Worm (Caenorhabditis elegans) whole organism, L4 larva: ENCODE results near the gene C17B7.15.
A peak's percentile ranks its signal among the peaks of the same experiment; 100 is the strongest.

Experiments used
- D1046.2 ChIP-seq: fragments of 200-800 bp; sonication (Bioruptor generic); IDR thresholded peaks from 2 replicates; pipeline ENCODE4 v1.3.6; 2022; ENCODE audit warnings: missing genetic modification characterization, missing compliant biosample characterization
- F44E2.7 ChIP-seq: fragments of 200-800 bp; sonication (Bioruptor generic); IDR thresholded peaks from 2 replicates; pipeline ENCODE4 v2.1.2; 2022; ENCODE audit warnings: missing genetic modification characterization, missing compliant biosample characterization
- F49E8.2 ChIP-seq: sonication (generic microtip); optimal IDR thresholded peaks from 2 replicates; lab custom pipeline; 2016; ENCODE audit warnings: missing compliant biosample characterization, mild to moderate bottlenecking, missing genetic modification characterization, borderline replicate concordance
- R02D3.7 ChIP-seq: fragments of 150-350 bp; sonication (generic microtip); optimal IDR thresholded peaks from 3 replicates; lab custom pipeline; 2014; ENCODE audit warnings: missing biosample characterization, missing genetic modification characterization
- Y105C5A.15 ChIP-seq: fragments of 200-800 bp; sonication (Bioruptor generic); IDR thresholded peaks from 2 replicates; pipeline ENCODE4 v1.3.6; 2022; ENCODE audit warnings: missing genetic modification characterization, missing compliant biosample characterization
- Y5F2A.4 ChIP-seq: fragments of 200-800 bp; sonication (Bioruptor generic); optimal IDR thresholded peaks from 2 replicates; lab custom pipeline; 2018; ENCODE audit warnings: mild to moderate bottlenecking, missing genetic modification characterization, missing compliant biosample characterization
- Y75B8A.6 ChIP-seq: fragments of 200-800 bp; sonication (Bioruptor generic); IDR thresholded peaks from 2 replicates; pipeline ENCODE4 v1.3.6; 2022; ENCODE audit warnings: missing genetic modification reagents, missing genetic modification characterization, missing compliant biosample characterization
- attf-4 ChIP-seq: sonication (generic microtip); optimal IDR thresholded peaks from 3 replicates; lab custom pipeline; 2017; ENCODE audit warnings: missing biosample characterization, missing genetic modification characterization
- ceh-82 ChIP-seq: sonication (generic microtip); optimal IDR thresholded peaks from 2 replicates; lab custom pipeline; 2017; ENCODE audit warnings: missing biosample characterization, missing genetic modification characterization
- ces-1 ChIP-seq: fragments of 150-350 bp; sonication (generic microtip); optimal IDR thresholded peaks from 4 replicates; lab custom pipeline; 2014; ENCODE audit warnings: missing biosample characterization, missing genetic modification reagents, missing genetic modification characterization
- daf-19 ChIP-seq: fragments of 200-800 bp; sonication (Bioruptor generic); conservative IDR thresholded peaks from 2 replicates; pipeline ENCODE4 v1.3.6; 2022; ENCODE audit warnings: missing genetic modification characterization, missing compliant biosample characterization
- dmd-6 ChIP-seq: fragments of 200-800 bp; sonication (Bioruptor generic); IDR thresholded peaks from 2 replicates; pipeline ENCODE4 v1.3.6; 2022; ENCODE audit warnings: missing genetic modification reagents, missing genetic modification characterization, missing compliant biosample characterization
- dmd-8 ChIP-seq: fragments of 200-800 bp; sonication (Bioruptor generic); IDR thresholded peaks from 2 replicates; pipeline ENCODE4 v1.3.6; 2022; ENCODE audit warnings: missing genetic modification characterization, missing compliant biosample characterization
- egl-27 ChIP-seq: sonication (generic microtip); optimal IDR thresholded peaks from 3 replicates; lab custom pipeline; 2017; ENCODE audit warnings: missing biosample characterization, missing genetic modification reagents, missing genetic modification characterization
- egl-43 ChIP-seq: fragments of 200-800 bp; sonication (Bioruptor generic); IDR thresholded peaks from 2 replicates; pipeline ENCODE4 v1.3.6; 2022; ENCODE audit warnings: missing genetic modification reagents, missing genetic modification characterization, missing compliant biosample characterization
- hlh-11 ChIP-seq: fragments of 200-800 bp; sonication (Bioruptor generic); optimal IDR thresholded peaks from 2 replicates; lab custom pipeline; 2018; ENCODE audit warnings: mild to moderate bottlenecking, missing genetic modification characterization, missing compliant biosample characterization
- hlh-30 ChIP-seq: sonication (generic microtip); optimal IDR thresholded peaks from 2 replicates; lab custom pipeline; 2017; ENCODE audit warnings: antibody characterized with exemption, mild to moderate bottlenecking, missing genetic modification characterization, missing compliant biosample characterization; ENCODE audit not compliant: insufficient read depth
- lin-15B ChIP-seq: fragments of 150-350 bp; sonication (generic microtip); optimal IDR thresholded peaks from 3 replicates; lab custom pipeline; 2014; ENCODE audit warnings: missing biosample characterization, missing genetic modification characterization
- lin-29 ChIP-seq: fragments of 200-800 bp; sonication (Bioruptor generic); IDR thresholded peaks from 2 replicates; pipeline ENCODE4 v1.3.6; 2022; ENCODE audit warnings: missing genetic modification reagents, missing genetic modification characterization, missing compliant biosample characterization
- lin-38 ChIP-seq: fragments of 200-800 bp; sonication (Bioruptor generic); IDR thresholded peaks from 2 replicates; pipeline ENCODE4 v1.3.6; 2022; ENCODE audit warnings: missing genetic modification reagents, missing genetic modification characterization, missing compliant biosample characterization
- lin-39 ChIP-seq: fragments of 150-350 bp; optimal IDR thresholded peaks from 2 replicates; lab custom pipeline; 2014; ENCODE audit warnings: missing biosample characterization, missing genetic modification reagents, missing genetic modification characterization
- lir-3 ChIP-seq: sonication (generic microtip); optimal IDR thresholded peaks from 2 replicates; lab custom pipeline; 2016; ENCODE audit warnings: mild to moderate bottlenecking, missing genetic modification characterization, missing compliant biosample characterization
- lsy-2 ChIP-seq, 2 experiments: fragments of 150-350 bp in 1 of 2; sonication (generic microtip) in 1 of 2; optimal IDR thresholded peaks; 2 replicates each; lab custom pipeline; 2014 to 2017; ENCODE audit warnings: missing biosample characterization in 2 of 2, missing genetic modification characterization in 2 of 2
- madf-9 ChIP-seq: fragments of 200-800 bp; sonication (Bioruptor generic); conservative IDR thresholded peaks from 2 replicates; pipeline ENCODE4 v1.3.6; 2022; ENCODE audit warnings: missing genetic modification reagents, missing genetic modification characterization, missing compliant biosample characterization
- mes-2 ChIP-seq: sonication (generic microtip); optimal IDR thresholded peaks from 2 replicates; lab custom pipeline; 2016; ENCODE audit warnings: missing genotype, mild to moderate bottlenecking, missing genetic modification characterization, missing compliant biosample characterization; ENCODE audit not compliant: poor library complexity, severe bottlenecking
- mxl-3 ChIP-seq: fragments of 200-800 bp; sonication (Bioruptor generic); optimal IDR thresholded peaks from 2 replicates; lab custom pipeline; 2018; ENCODE audit warnings: mild to moderate bottlenecking, missing genetic modification characterization, missing compliant biosample characterization
- nhr-102 ChIP-seq: sonication (generic microtip); optimal IDR thresholded peaks from 2 replicates; lab custom pipeline; 2016; ENCODE audit warnings: mild to moderate bottlenecking, missing genetic modification characterization, moderate library complexity, missing compliant biosample characterization
- nhr-237 ChIP-seq: sonication (generic microtip); optimal IDR thresholded peaks from 2 replicates; lab custom pipeline; 2017; ENCODE audit warnings: missing biosample characterization, missing genetic modification characterization
- nhr-41 ChIP-seq: fragments of 200-800 bp; sonication (Bioruptor generic); IDR thresholded peaks from 2 replicates; pipeline ENCODE4 v1.3.6; 2022; ENCODE audit warnings: missing genetic modification reagents, missing genetic modification characterization, missing compliant biosample characterization
- nhr-42 ChIP-seq: fragments of 200-800 bp; sonication (Bioruptor generic); IDR thresholded peaks from 2 replicates; pipeline ENCODE4 v1.3.6; 2022; ENCODE audit warnings: missing genetic modification characterization, missing compliant biosample characterization
- pha-4 ChIP-seq, 2 experiments: fragments of 150-350 bp in 1 of 2; fragments of 200-800 bp in 1 of 2; sonication (Bioruptor generic) in 1 of 2; IDR thresholded peaks in 1 of 2; optimal IDR thresholded peaks in 1 of 2; 2 replicates each; pipeline versions ENCODE4 v1.3.6 to Lab custom; 2014 to 2022; ENCODE audit warnings: missing genetic modification characterization in 2 of 2, missing genetic modification reagents in 2 of 2, missing biosample characterization in 1 of 2, missing compliant biosample characterization in 1 of 2
- php-3 ChIP-seq: fragments of 200-800 bp; sonication (Bioruptor generic); IDR thresholded peaks from 2 replicates; pipeline ENCODE4 v1.3.6; 2022; ENCODE audit warnings: missing genetic modification reagents, missing genetic modification characterization, missing compliant biosample characterization
- set-16 ChIP-seq: fragments of 200-800 bp; sonication (Bioruptor generic); IDR thresholded peaks from 2 replicates; pipeline ENCODE4 v1.3.6; 2022; ENCODE audit warnings: missing genetic modification reagents, missing genetic modification characterization, missing compliant biosample characterization
- snpc-4 ChIP-seq: fragments of 150-350 bp; optimal IDR thresholded peaks from 2 replicates; lab custom pipeline; 2014; ENCODE audit warnings: missing biosample characterization, missing genetic modification characterization
- vab-7 ChIP-seq: fragments of 200-800 bp; sonication (Bioruptor generic); IDR thresholded peaks from 2 replicates; pipeline ENCODE4 v1.3.6; 2022; ENCODE audit warnings: missing genetic modification reagents, missing genetic modification characterization, missing compliant biosample characterization
- zfp-2 ChIP-seq: sonication (generic microtip); optimal IDR thresholded peaks from 2 replicates; lab custom pipeline; 2016; ENCODE audit warnings: mild to moderate bottlenecking, missing genetic modification characterization, missing compliant biosample characterization
- zip-2 ChIP-seq: fragments of 150-350 bp; optimal IDR thresholded peaks from 2 replicates; lab custom pipeline; 2014; ENCODE audit warnings: missing biosample characterization, missing genetic modification characterization
- ztf-11 ChIP-seq: fragments of 150-350 bp; optimal IDR thresholded peaks from 2 replicates; lab custom pipeline; 2014; ENCODE audit warnings: missing biosample characterization, missing genetic modification characterization

Gene C17B7.15

DNA sequence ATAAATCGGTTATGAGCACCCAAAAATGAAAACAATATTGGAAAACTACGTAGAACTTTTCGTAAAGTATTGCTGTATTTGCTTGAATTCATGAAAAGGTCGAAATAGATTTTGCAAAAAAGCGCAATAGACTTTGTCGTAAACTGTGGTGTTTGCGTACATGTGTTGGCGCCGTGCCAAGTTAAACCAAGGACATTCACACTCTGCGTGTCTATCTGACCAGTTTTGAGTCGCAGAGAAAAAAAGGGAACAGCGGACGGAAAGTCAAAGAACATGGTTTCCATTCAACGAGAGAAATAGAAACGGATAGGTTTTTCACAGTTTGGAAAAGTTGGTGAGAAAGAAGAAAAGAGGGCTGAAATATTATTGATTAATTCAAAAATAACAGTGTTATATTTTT lies 41.0 kb downstream of the C17B7.15 start (continued):
- TF ChIP-seq vab-7 (GFP tag; lab: Robert Waterston, UW) (no peak), ztf-11 (tag; lab: Kevin White, UChicago) (no peak), F44E2.7 (no peak), zfp-2 (tag; lab: Kevin White, UChicago) (peak; percentile 7), mes-2 (tag; lab: Kevin White, UChicago) (peak; percentile 75), daf-19 (GFP tag; lab: Robert Waterston, UW) (no peak), dmd-8 (GFP tag; lab: Robert Waterston, UW) (no peak), nhr-41 (GFP tag; lab: Robert Waterston, UW) (no peak), php-3 (GFP tag; lab: Robert Waterston, UW) (no peak), R02D3.7 (tag; lab: Kevin White, UChicago) (no peak), Y105C5A.15 (GFP tag; lab: Robert Waterston, UW) (no peak), lin-29 (GFP tag; lab: Robert Waterston, UW) (no peak), ces-1 (no peak), lin-15B (no peak), ceh-82 (tag; lab: Kevin White, UChicago) (no peak), F49E8.2 (tag; lab: Kevin White, UChicago) (no peak), lin-39 (no peak), nhr-237 (no peak), attf-4 (tag; lab: Kevin White, UChicago) (no peak), Y75B8A.6 (GFP tag; lab: Robert Waterston, UW) (no peak), nhr-102 (tag; lab: Kevin White, UChicago) (no peak), mxl-3 (GFP tag; lab: Kevin White, UChicago) (peak; percentile 87), lir-3 (no peak)

DNA sequence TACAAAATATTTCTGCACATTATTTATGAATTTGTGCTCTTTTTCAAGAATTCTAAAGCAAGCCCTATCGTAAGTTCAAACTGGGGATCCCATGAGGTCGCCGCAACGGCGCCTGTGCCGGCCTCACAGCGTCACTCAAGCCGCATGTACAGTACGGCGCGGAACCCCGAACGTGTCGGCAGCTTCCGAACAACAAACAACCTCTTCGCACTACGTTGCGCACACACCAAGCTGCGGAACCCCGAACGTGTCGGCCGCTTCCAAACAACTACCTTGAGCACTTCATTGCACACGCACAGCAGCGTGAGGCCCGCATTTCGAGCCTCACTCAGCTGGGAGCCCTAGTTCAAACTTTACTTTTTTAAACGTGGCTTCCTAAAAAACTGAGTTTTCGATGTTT lies 44.1 kb downstream of the C17B7.15 start:
- TF ChIP-seq lin-38 = no peak
- TF ChIP-seq zip-2 (tag; lab: Kevin White, UChicago) = no peak
- no peak for TF ChIP-seq lsy-2 (tag; optimal IDR thresholded peaks at IDR 0.05; lab: Kevin White, UChicago)
- TF ChIP-seq madf-9 = no peak
- TF ChIP-seq Y5F2A.4 (GFP tag; lab: Kevin White, UChicago) = no peak
- 0 out of 2 replicates have a peak, but pooled peaks have one; percentile 4 for TF ChIP-seq egl-43 (GFP tag; lab: Robert Waterston, UW)
- TF ChIP-seq set-16 (GFP tag; lab: Robert Waterston, UW) = peak; percentile 72
- TF ChIP-seq pha-4 (GFP tag; IDR thresholded peaks at IDR 0.05; lab: Robert Waterston, UW) = no peak
- TF ChIP-seq pha-4 (tag; optimal IDR thresholded peaks at IDR 0.05; lab: Kevin White, UChicago) = no peak

DNA sequence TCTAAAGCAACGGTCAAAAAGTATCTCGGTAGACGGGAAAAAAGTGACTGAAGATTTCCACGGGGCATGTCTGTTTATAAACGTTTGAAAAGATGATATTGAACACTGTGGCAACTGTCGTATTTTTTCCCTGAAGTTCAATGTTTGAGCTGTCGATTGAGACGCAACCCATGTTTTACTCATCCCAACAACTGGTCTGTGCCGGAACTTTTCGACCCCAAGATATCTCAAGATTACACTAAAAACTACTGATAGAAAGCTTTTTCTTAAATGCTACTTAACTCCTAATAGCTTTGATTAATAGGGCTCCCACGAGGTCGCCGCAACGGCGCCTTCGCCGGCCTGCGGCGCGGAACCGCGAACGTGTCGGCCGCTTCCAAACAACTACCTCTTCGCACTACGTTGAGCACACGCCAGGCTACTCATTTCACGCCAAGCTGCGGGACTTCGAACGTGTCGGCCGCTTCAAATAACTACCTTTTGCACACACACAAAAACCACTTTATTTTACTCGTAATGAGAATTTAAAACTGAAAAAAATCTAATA lies 44.8 kb downstream of the C17B7.15 start, which contains the start of gene T20D4.15:
Gene T20D4.15, minus strand, starts transcription at position 51 of the 547 bp plus-strand sequence.
- peak; percentile 15; the same call in 1 of the 2 replicates for TF ChIP-seq dmd-6
- peak; percentile 19 for TF ChIP-seq hlh-11 (tag; lab: Kevin White, UChicago)
- TF ChIP-seq snpc-4 = no peak
- TF ChIP-seq egl-43 (GFP tag; lab: Robert Waterston, UW) = no peak
- TF ChIP-seq nhr-42 = no peak
- TF ChIP-seq Y75B8A.6 (GFP tag; lab: Robert Waterston, UW) = no peak
- no peak for TF ChIP-seq nhr-237
- TF ChIP-seq daf-19 (GFP tag; lab: Robert Waterston, UW) = no peak
- no peak for TF ChIP-seq D1046.2 (GFP tag; lab: Robert Waterston, UW)
- no peak for TF ChIP-seq hlh-30 (tag; lab: Kevin White, UChicago)
- peak; percentile 60; the same call in 1 of the 2 replicates for TF ChIP-seq set-16 (GFP tag; lab: Robert Waterston, UW)
- no peak for TF ChIP-seq egl-27 (tag; lab: Kevin White, UChicago)
